Fruit fly (Drosophila melanogaster): ENCODE measurements around the gene ouib.

The ouib gene

DNA sequence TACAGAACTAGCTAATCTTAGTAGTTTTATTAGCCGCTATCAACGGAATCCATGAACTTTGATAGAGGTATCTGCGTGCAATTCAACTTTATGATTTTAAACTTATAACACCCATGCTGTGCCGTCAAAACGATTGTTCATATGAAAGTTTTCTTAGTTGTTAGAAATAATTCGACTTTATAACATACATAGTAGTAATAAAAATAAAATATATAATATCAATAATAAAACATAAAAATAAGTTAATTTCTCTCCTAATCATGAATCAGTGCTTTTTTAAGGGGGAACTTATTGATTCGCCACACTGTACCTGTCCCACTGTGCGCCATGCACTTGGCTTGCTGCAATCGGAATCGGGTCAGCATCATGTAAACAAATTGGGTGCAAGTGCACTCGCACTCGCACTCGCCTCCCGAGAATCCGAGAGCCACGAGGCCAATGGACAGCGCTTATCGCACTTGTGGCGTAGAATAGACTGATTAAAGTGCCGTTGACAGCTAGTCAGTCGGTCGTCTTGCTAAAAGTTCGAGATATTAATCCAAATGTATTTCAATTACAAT is 13.3 kb upstream of the ouib start (continued):
- TF ChIP-seq PHDP (tag; optimal IDR thresholded peaks at IDR 0.05) (peak; percentile 3), Atf6 (GFP tag; IDR thresholded peaks at IDR 0.05) (no peak), ci (GFP tag; IDR thresholded peaks at IDR 0.05) (peak; percentile 35; the same call in 2 of the 3 replicates), CG7928 (GFP tag; optimal IDR thresholded peaks at IDR 0.05) (no peak), CG3065 (GFP tag; optimal IDR thresholded peaks at IDR 0.05) (no peak), CG14050 (GFP tag; IDR thresholded peaks at IDR 0.05) (no peak), CG1529 (GFP tag; optimal IDR thresholded peaks at IDR 0.05) (no peak), CG8089 (GFP tag; optimal IDR thresholded peaks at IDR 0.05) (no peak), Taf1 (GFP tag; IDR thresholded peaks at IDR 0.05) (no peak), CG10366 (GFP tag; IDR thresholded peaks at IDR 0.05) (no peak), Xrp1 (GFP tag; IDR thresholded peaks at IDR 0.05) (no peak), CG2875 (GFP tag; optimal IDR thresholded peaks at IDR 0.05) (no peak), schlank (tag; optimal IDR thresholded peaks at IDR 0.05) (no peak), caup (GFP tag; optimal IDR thresholded peaks at IDR 0.05; ENCODE audit: severe bottlenecking) (no peak), pzg (GFP tag; optimal IDR thresholded peaks at IDR 0.05) (no peak), BtbVII (GFP tag; optimal IDR thresholded peaks at IDR 0.05) (no peak), Max (GFP tag; optimal IDR thresholded peaks at IDR 0.05) (no peak), pum (GFP tag; optimal IDR thresholded peaks at IDR 0.05) (no peak), Deaf1 (tag; optimal IDR thresholded peaks at IDR 0.05) (peak; percentile 69), trem (tag; optimal IDR thresholded peaks at IDR 0.05) (no peak), CG12104 (GFP tag; optimal IDR thresholded peaks at IDR 0.05) (no peak), Vsx1 (GFP tag; optimal IDR thresholded peaks at IDR 0.05) (peak; percentile 60), CG15601 (tag; optimal IDR thresholded peaks at IDR 0.05) (peak; percentile 4), wdn (GFP tag; IDR thresholded peaks at IDR 0.05) (no peak), ash1 (GFP tag; optimal IDR thresholded peaks at IDR 0.05) (no peak), zf30C (GFP tag; optimal IDR thresholded peaks at IDR 0.05) (no peak), CG2889 (GFP tag; IDR thresholded peaks at IDR 0.05) (0 out of 3 replicates have a peak, but pooled peaks have one; percentile 23), CG9797 (GFP tag; optimal IDR thresholded peaks at IDR 0.05) (no peak), kah (GFP tag; optimal IDR thresholded peaks at IDR 0.05) (no peak), fd102C (GFP tag; optimal IDR thresholded peaks at IDR 0.05) (no peak), Eip74EF (GFP tag; optimal IDR thresholded peaks at IDR 0.05) (no peak), CG6854 (GFP tag; optimal IDR thresholded peaks at IDR 0.05) (no peak), CG10654 (GFP tag; optimal IDR thresholded peaks at IDR 0.05) (no peak), HHEX (GFP tag; optimal IDR thresholded peaks at IDR 0.05) (no peak), crp (GFP tag; optimal IDR thresholded peaks at IDR 0.05) (no peak), Xbp1 (GFP tag; optimal IDR thresholded peaks at IDR 0.05) (no peak), cato (GFP tag; optimal IDR thresholded peaks at IDR 0.05; ENCODE audit: borderline replicate concordance) (no peak), CG2120 (GFP tag; optimal IDR thresholded peaks at IDR 0.05) (no peak), Nf-YA (GFP tag; IDR thresholded peaks at IDR 0.05) (no peak), br (optimal IDR thresholded peaks at IDR 0.05) (no peak), sr (GFP tag; IDR thresholded peaks at IDR 0.05) (no peak), twi (tag; optimal IDR thresholded peaks at IDR 0.05) (no peak), CG14441 (GFP tag; IDR thresholded peaks at IDR 0.05) (no peak), CG10147 (GFP tag; optimal IDR thresholded peaks at IDR 0.05) (no peak), mirr (GFP tag; optimal IDR thresholded peaks at IDR 0.05) (peak; percentile 48), Dll (GFP tag; IDR thresholded peaks at IDR 0.05; ENCODE audit: partially characterized antibody) (no peak), sens (GFP tag) (no peak), CG14860 (GFP tag; IDR thresholded peaks at IDR 0.05; ENCODE audit: partially characterized antibody) (no peak), insv (GFP tag; optimal IDR thresholded peaks at IDR 0.05) (no peak), Ravus (GFP tag; IDR thresholded peaks at IDR 0.05) (no peak), CG34224 (GFP tag; IDR thresholded peaks at IDR 0.05; ENCODE audit: partially characterized antibody) (no peak)
